Worm (Caenorhabditis elegans) whole organism, L4 larva: ENCODE measurements around the gene algn-7.

ENCODE experiments used
- Y48G9A.11 ChIP-seq: fragments of 200-800 bp; sonication (Bioruptor generic); IDR thresholded peaks from 2 replicates; pipeline ENCODE4 v1.3.6; 2022; ENCODE audit warnings: missing genetic modification reagents, missing genetic modification characterization, missing compliant biosample characterization
- aly-2 ChIP-seq: sonication (generic microtip); optimal IDR thresholded peaks from 2 replicates; lab custom pipeline; 2018; ENCODE audit warnings: missing biosample characterization, missing genetic modification characterization
- arid-1 ChIP-seq: fragments of 200-800 bp; sonication (Bioruptor generic); conservative IDR thresholded peaks from 2 replicates; pipeline ENCODE4 v1.3.6; 2022; ENCODE audit warnings: missing genetic modification reagents, missing genetic modification characterization, missing compliant biosample characterization
- daf-12 ChIP-seq: fragments of 150-350 bp; optimal IDR thresholded peaks from 2 replicates; lab custom pipeline; 2014; ENCODE audit warnings: missing biosample characterization, missing genetic modification reagents, missing genetic modification characterization
- fos-1 ChIP-seq: fragments of 150-350 bp; optimal IDR thresholded peaks from 2 replicates; lab custom pipeline; 2014; ENCODE audit warnings: missing biosample characterization, missing genetic modification characterization
- lsy-2 ChIP-seq, 2 experiments: fragments of 150-350 bp in 1 of 2; sonication (generic microtip) in 1 of 2; optimal IDR thresholded peaks; 2 replicates each; lab custom pipeline; 2014 to 2017; ENCODE audit warnings: missing biosample characterization in 2 of 2, missing genetic modification characterization in 2 of 2
- madf-5 ChIP-seq, 2 experiments: fragments of 200-800 bp; sonication (Bioruptor generic); IDR thresholded peaks; 2 replicates each; pipeline ENCODE4 v1.3.6; 2022; ENCODE audit warnings: missing compliant biosample characterization in 2 of 2, missing genetic modification characterization in 2 of 2
- nhr-111 ChIP-seq: fragments of 200-800 bp; sonication (Bioruptor generic); optimal IDR thresholded peaks from 2 replicates; lab custom pipeline; 2018; ENCODE audit warnings: mild to moderate bottlenecking, missing genetic modification characterization, missing compliant biosample characterization
- nhr-42 ChIP-seq: fragments of 200-800 bp; sonication (Bioruptor generic); IDR thresholded peaks from 2 replicates; pipeline ENCODE4 v1.3.6; 2022; ENCODE audit warnings: missing genetic modification characterization, missing compliant biosample characterization
- pha-4 ChIP-seq, 2 experiments: fragments of 150-350 bp in 1 of 2; fragments of 200-800 bp in 1 of 2; sonication (Bioruptor generic) in 1 of 2; IDR thresholded peaks in 1 of 2; optimal IDR thresholded peaks in 1 of 2; 2 replicates each; pipeline versions ENCODE4 v1.3.6 to Lab custom; 2014 to 2022; ENCODE audit warnings: missing genetic modification characterization in 2 of 2, missing genetic modification reagents in 2 of 2, missing biosample characterization in 1 of 2, missing compliant biosample characterization in 1 of 2
- pqm-1 ChIP-seq: sonication (generic microtip); optimal IDR thresholded peaks from 2 replicates; lab custom pipeline; 2017; ENCODE audit warnings: missing biosample characterization, missing genetic modification characterization
- spr-1 ChIP-seq: sonication (generic microtip); optimal IDR thresholded peaks from 2 replicates; lab custom pipeline; 2016; ENCODE audit warnings: mild to moderate bottlenecking, missing genetic modification characterization, missing compliant biosample characterization
- unc-130 ChIP-seq: sonication (generic microtip); optimal IDR thresholded peaks from 2 replicates; lab custom pipeline; 2016; ENCODE audit warnings: missing genetic modification reagents, missing genetic modification characterization, missing compliant biosample characterization
- unc-62 ChIP-seq, 3 experiments: fragments of 150-350 bp in 1 of 3; sonication (generic microtip); optimal IDR thresholded peaks in 2 of 3; peaks in 1 of 3; 1 replicate in 1 of 3; 2 replicates in 2 of 3; lab custom pipeline; 2014 to 2017; ENCODE audit warnings: missing biosample characterization in 3 of 3, missing genetic modification characterization in 3 of 3, missing genetic modification reagents in 3 of 3, missing genotype in 1 of 3

DNA sequence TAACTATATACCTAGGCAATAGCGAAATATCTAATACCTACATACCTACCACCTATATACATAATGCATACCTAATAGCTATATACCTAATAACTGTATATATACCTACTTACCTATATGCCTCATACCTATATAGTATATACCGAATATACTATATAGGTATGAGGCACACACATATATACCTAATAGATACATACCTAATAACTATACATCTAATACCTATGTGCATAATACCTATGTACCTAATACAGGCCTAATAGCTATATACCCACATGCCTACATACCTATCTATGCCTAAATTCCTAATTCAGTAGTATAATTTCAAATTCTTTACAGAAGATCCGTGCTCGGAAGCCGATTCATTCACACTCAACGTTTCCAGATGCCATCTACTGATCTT, 20.4 kb upstream of the algn-7 start:
- peak in 1 of 2 experiments; percentile 72 for TF ChIP-seq unc-62 (GFP tag; optimal IDR thresholded peaks at IDR 0.05 in 1 of 2; lab: Kevin White, UChicago)
- TF ChIP-seq unc-62 (tag; optimal IDR thresholded peaks at IDR 0.05; lab: Kevin White, UChicago): no peak
- TF ChIP-seq unc-130 (GFP tag; lab: Kevin White, UChicago): no peak
- no peak for TF ChIP-seq madf-5 (GFP tag; IDR thresholded peaks at IDR 0.05; lab: Robert Waterston, UW)
- TF ChIP-seq Y48G9A.11 (GFP tag; lab: Robert Waterston, UW): no peak
- no peak for TF ChIP-seq pha-4 (GFP tag; IDR thresholded peaks at IDR 0.05; lab: Robert Waterston, UW)
- no peak for TF ChIP-seq pha-4 (tag; optimal IDR thresholded peaks at IDR 0.05; lab: Kevin White, UChicago)
- TF ChIP-seq arid-1 (GFP tag; lab: Robert Waterston, UW): no peak
- no peak for TF ChIP-seq daf-12 (tag; lab: Kevin White, UChicago)
- TF ChIP-seq fos-1: no peak
- TF ChIP-seq pqm-1 (tag; lab: Kevin White, UChicago): no peak
- TF ChIP-seq nhr-42: no peak
- TF ChIP-seq nhr-111: no peak
- TF ChIP-seq spr-1: no peak
- TF ChIP-seq lsy-2 (tag; optimal IDR thresholded peaks at IDR 0.05; lab: Kevin White, UChicago): no peak
- TF ChIP-seq aly-2 (tag; lab: Kevin White, UChicago): no peak
